Worm (Caenorhabditis elegans) whole organism, dauer: Measurements from ENCODE around the gene Y38H6C.9.
"Not testable (repeated sequence)": the region's sequence is repeated elsewhere in the genome, so short reads cannot be mapped to it uniquely, and the experiment has no call there.

Source experiments
- unc-62 ChIP-seq: sonication (generic microtip); optimal IDR thresholded peaks from 2 replicates; lab custom pipeline; 2017; ENCODE audit warnings: missing biosample characterization, missing genetic modification reagents, missing genetic modification characterization

Gene Y38H6C.9

ce11 chrV:20522219-20522618 lies at the start of gene Y38H6C.9, which contains the start of gene fbxa-150:
Gene Y38H6C.9, minus strand, starts transcription at chrV:20522270.
Gene fbxa-150, plus strand, starts transcription at chrV:20522598.
- no peak for TF ChIP-seq unc-62 (GFP tag; lab: Kevin White, UChicago)

- not testable (repeated sequence) for TF ChIP-seq unc-62 (GFP tag; lab: Kevin White, UChicago)
Observed at ce11 chrV:20568995-20569394, 46.9 kb upstream of the Y38H6C.9 start, which contains the start of gene F26F2.4. Gene F26F2.4, plus strand, starts transcription at chrV:20569295.

ce11 chrV:20566454-20566853 lies 44.4 kb upstream of the Y38H6C.9 start, which contains the start of gene F26F2.3:
Gene F26F2.3, minus strand, starts transcription at chrV:20566554.
- TF ChIP-seq unc-62 (GFP tag; lab: Kevin White, UChicago) = no peak

- not testable (repeated sequence) for TF ChIP-seq unc-62 (GFP tag; lab: Kevin White, UChicago)
Observed at ce11 chrV:20564054-20564453, 42.0 kb upstream of the Y38H6C.9 start, which contains the start of gene F26F2.13. Gene F26F2.13, plus strand, starts transcription at chrV:20564354.

ce11 chrV:20561795-20562194 lies 39.7 kb upstream of the Y38H6C.9 start, which contains the start of gene F26F2.1:
Gene F26F2.1, minus strand, starts transcription at chrV:20561895.
- no peak for TF ChIP-seq unc-62 (GFP tag; lab: Kevin White, UChicago)

ce11 chrV:20558270-20558669 lies 36.2 kb upstream of the Y38H6C.9 start, which contains the start of gene abf-4:
Gene abf-4, minus strand, starts transcription at chrV:20558370.
- TF ChIP-seq unc-62 (GFP tag; lab: Kevin White, UChicago) = no peak

- no peak for TF ChIP-seq unc-62 (GFP tag; lab: Kevin White, UChicago)
Observed at ce11 chrV:20556260-20556659, 34.2 kb upstream of the Y38H6C.9 start, which contains the start of gene Y38H6C.23. Gene Y38H6C.23, minus strand, starts transcription at chrV:20556360.

- no peak for TF ChIP-seq unc-62 (GFP tag; lab: Kevin White, UChicago)
Observed at ce11 chrV:20555120-20555519, 33.0 kb upstream of the Y38H6C.9 start, which contains the start of gene Y38H6C.21. Gene Y38H6C.21, minus strand, starts transcription at chrV:20555267.

ce11 chrV:20552971-20553370 lies 30.9 kb upstream of the Y38H6C.9 start, which contains the start of gene vmo-1:
Gene vmo-1, minus strand, starts transcription at chrV:20553071.
- TF ChIP-seq unc-62 (GFP tag; lab: Kevin White, UChicago) = no peak

ce11 chrV:20551096-20551495 lies 29.0 kb upstream of the Y38H6C.9 start, which contains the start of gene Y38H6C.20:
Gene Y38H6C.20, minus strand, starts transcription at chrV:20551196.
- TF ChIP-seq unc-62 (GFP tag; lab: Kevin White, UChicago) = no peak

ce11 chrV:20547048-20547447 lies 25.0 kb upstream of the Y38H6C.9 start, which contains the start of gene Y38H6C.18:
Gene Y38H6C.18, minus strand, starts transcription at chrV:20547148.
- TF ChIP-seq unc-62 (GFP tag; lab: Kevin White, UChicago) = no peak

ce11 chrV:20545742-20546141 lies 23.7 kb upstream of the Y38H6C.9 start:
- TF ChIP-seq unc-62 (GFP tag; lab: Kevin White, UChicago) = no peak

- no peak for TF ChIP-seq unc-62 (GFP tag; lab: Kevin White, UChicago)
Observed at ce11 chrV:20544610-20545009, 22.5 kb upstream of the Y38H6C.9 start.

- TF ChIP-seq unc-62 (GFP tag; lab: Kevin White, UChicago) = no peak
Observed at ce11 chrV:20544092-20544491, 22.0 kb upstream of the Y38H6C.9 start, which contains the start of gene slc-36.3. Gene slc-36.3, minus strand, starts transcription at chrV:20544192.

ce11 chrV:20539055-20539454 lies 17.0 kb upstream of the Y38H6C.9 start, which contains the start of gene Y38H6C.16:
Gene Y38H6C.16, minus strand, starts transcription at chrV:20539347.
- no peak for TF ChIP-seq unc-62 (GFP tag; lab: Kevin White, UChicago)

ce11 chrV:20536208-20536607 lies 14.1 kb upstream of the Y38H6C.9 start, which contains the start of gene Y38H6C.15:
Gene Y38H6C.15, minus strand, starts transcription at chrV:20536308.
- no peak for TF ChIP-seq unc-62 (GFP tag; lab: Kevin White, UChicago)

- TF ChIP-seq unc-62 (GFP tag; lab: Kevin White, UChicago) = no peak
Observed at ce11 chrV:20534072-20534471, 12.0 kb upstream of the Y38H6C.9 start, which contains the start of gene famh-161. Gene famh-161, minus strand, starts transcription at chrV:20534172.
